Fruit fly (Drosophila melanogaster): ENCODE results near the gene CG9747.

DNA sequence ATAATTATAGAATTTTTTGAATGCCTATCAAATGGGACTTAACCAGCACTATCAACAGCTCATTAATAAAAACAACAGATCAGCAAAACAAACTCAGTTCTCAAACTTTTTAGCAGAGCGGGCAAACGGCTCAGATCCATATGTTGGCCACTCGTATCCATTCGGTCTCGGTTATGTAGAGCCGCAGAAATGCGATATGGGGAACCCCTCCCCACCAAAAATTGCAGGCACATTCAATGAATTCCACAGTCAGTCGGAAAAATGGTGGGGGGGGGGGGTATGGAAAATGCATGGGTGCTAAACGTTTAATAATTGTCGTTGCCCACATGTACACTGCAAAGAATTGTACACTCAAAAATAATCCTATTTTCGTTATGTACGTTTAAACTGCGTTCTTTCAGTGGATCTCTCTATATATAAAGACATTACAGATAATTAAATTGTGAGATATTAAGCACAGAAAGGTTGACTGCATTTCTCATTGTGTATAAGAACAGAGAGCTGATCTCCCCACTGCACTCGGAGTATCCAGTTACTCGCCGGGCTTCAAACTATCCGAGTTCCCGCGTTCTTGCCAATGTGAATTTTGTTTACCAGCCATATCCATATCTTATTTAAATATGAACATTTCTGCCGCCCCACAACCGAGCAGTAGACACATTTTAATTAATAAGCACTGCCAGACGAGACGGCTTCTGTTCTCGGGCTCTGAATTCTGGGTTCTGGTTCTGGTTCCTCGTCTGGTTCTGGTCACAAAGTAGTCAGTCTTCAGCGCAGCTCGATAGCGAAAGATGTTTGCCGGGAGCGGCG, 39.5 kb downstream of the CG9747 start, which contains the start of gene CG15529:
- TF ChIP-seq CTCF (optimal IDR thresholded peaks at IDR 0.05) (no peak), CG8478 (optimal IDR thresholded peaks at IDR 0.05) (no peak)
